Worm (Caenorhabditis elegans) whole organism, L1 larva: ENCODE results near the gene tag-321.

Source experiments
- fkh-10 ChIP-seq: sonication (generic microtip); optimal IDR thresholded peaks from 2 replicates; lab custom pipeline; 2017; ENCODE audit warnings: missing biosample characterization, missing genetic modification reagents, missing genetic modification characterization
- nhr-237 ChIP-seq: fragments of 150-350 bp; optimal IDR thresholded peaks from 2 replicates; lab custom pipeline; 2014; ENCODE audit warnings: missing biosample characterization, missing genetic modification characterization
- snpc-4 ChIP-seq: fragments of 150-350 bp; optimal IDR thresholded peaks from 2 replicates; lab custom pipeline; 2014; ENCODE audit warnings: missing biosample characterization, missing genetic modification characterization
- unc-86 ChIP-seq: sonication (generic microtip); optimal IDR thresholded peaks from 2 replicates; lab custom pipeline; 2016; ENCODE audit warnings: missing genetic modification characterization, missing compliant biosample characterization
- ztf-11 ChIP-seq, 2 experiments: sonication (generic microtip); optimal IDR thresholded peaks; 2 replicates each; lab custom pipeline; 2016 to 2017; ENCODE audit warnings: missing genetic modification characterization in 2 of 2, missing biosample characterization in 1 of 2, missing compliant biosample characterization in 1 of 2

DNA sequence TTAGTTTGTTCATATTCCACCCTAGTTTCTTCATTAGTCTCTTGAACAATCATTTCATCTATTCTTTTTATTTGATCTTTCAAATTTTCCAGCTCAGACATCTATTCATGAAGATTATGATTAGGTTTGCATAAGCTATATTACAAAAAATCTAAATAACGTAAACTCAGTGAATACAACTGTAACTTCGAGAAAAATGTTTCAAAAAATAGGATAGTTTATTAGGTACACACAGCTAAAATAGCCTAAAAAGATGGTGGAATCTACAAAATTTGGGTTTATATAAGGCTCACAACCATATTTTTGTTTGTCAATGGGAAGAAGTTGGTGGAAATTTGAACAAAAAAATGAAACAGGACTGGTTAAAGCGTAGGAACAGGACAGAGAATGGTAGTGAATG is 29.1 kb upstream of the tag-321 start, which contains the start of gene zgpa-1:
- no peak for TF ChIP-seq unc-86 (tag; lab: Kevin White, UChicago)
- no peak for TF ChIP-seq ztf-11 (tag; optimal IDR thresholded peaks at IDR 0.05; lab: Kevin White, UChicago)
- no peak for TF ChIP-seq nhr-237
- no peak for TF ChIP-seq fkh-10 (GFP tag; lab: Kevin White, UChicago)
- TF ChIP-seq snpc-4 (tag; lab: Kevin White, UChicago): no peak
